Worm (Caenorhabditis elegans) whole organism, L2 larva: ENCODE data around the gene str-114.

Experiments used
- C34F6.9 ChIP-seq: fragments of 150-350 bp; optimal IDR thresholded peaks from 2 replicates; lab custom pipeline; 2014; ENCODE audit warnings: missing biosample characterization, missing genetic modification characterization
- F13H6.1 ChIP-seq: sonication (generic microtip); optimal IDR thresholded peaks from 2 replicates; lab custom pipeline; 2016; ENCODE audit warnings: missing genetic modification characterization, missing compliant biosample characterization
- R02D3.7 ChIP-seq: fragments of 150-350 bp; optimal IDR thresholded peaks from 2 replicates; lab custom pipeline; 2014; ENCODE audit warnings: missing biosample characterization, missing genetic modification characterization
- Y55F3AM.14 ChIP-seq: fragments of 200-800 bp; sonication (Bioruptor generic); optimal IDR thresholded peaks from 2 replicates; lab custom pipeline; 2018; ENCODE audit warnings: mild to moderate bottlenecking, missing genetic modification characterization, missing compliant biosample characterization
- ZK546.5 ChIP-seq: sonication (generic microtip); optimal IDR thresholded peaks from 2 replicates; lab custom pipeline; 2017; ENCODE audit warnings: missing biosample characterization, missing genetic modification characterization
- alr-1 ChIP-seq: fragments of 150-350 bp; optimal IDR thresholded peaks from 2 replicates; lab custom pipeline; 2014; ENCODE audit warnings: missing biosample characterization, missing genetic modification characterization
- ama-1 ChIP-seq: fragments of 150-350 bp; optimal IDR thresholded peaks from 2 replicates; lab custom pipeline; 2018; ENCODE audit warnings: inconsistent platforms
- crh-2 ChIP-seq: sonication (generic microtip); optimal IDR thresholded peaks from 2 replicates; lab custom pipeline; 2017; ENCODE audit warnings: missing biosample characterization, missing genetic modification characterization
- dmd-4 ChIP-seq: sonication (generic microtip); optimal IDR thresholded peaks from 2 replicates; lab custom pipeline; 2017; ENCODE audit warnings: missing biosample characterization, missing genetic modification characterization
- egl-27 ChIP-seq: sonication (generic microtip); optimal IDR thresholded peaks from 3 replicates; lab custom pipeline; 2017; ENCODE audit warnings: missing biosample characterization, missing genetic modification reagents, missing genetic modification characterization
- elt-1 ChIP-seq: fragments of 150-350 bp; optimal IDR thresholded peaks from 2 replicates; lab custom pipeline; 2014; ENCODE audit warnings: missing biosample characterization, missing genetic modification characterization
- fos-1 ChIP-seq: fragments of 150-350 bp; optimal IDR thresholded peaks from 2 replicates; lab custom pipeline; 2014; ENCODE audit warnings: missing biosample characterization, missing genetic modification characterization
- gmeb-1 ChIP-seq: fragments of 150-350 bp; optimal IDR thresholded peaks from 2 replicates; lab custom pipeline; 2014; ENCODE audit warnings: missing biosample characterization, missing genetic modification characterization
- lin-11 ChIP-seq: fragments of 150-350 bp; sonication (generic microtip); optimal IDR thresholded peaks from 2 replicates; lab custom pipeline; 2014; ENCODE audit warnings: missing biosample characterization, missing genetic modification characterization, inconsistent platforms, mixed read lengths
- lin-39 ChIP-seq: fragments of 150-350 bp; optimal IDR thresholded peaks from 2 replicates; lab custom pipeline; 2014; ENCODE audit warnings: missing biosample characterization, missing genetic modification reagents, missing genetic modification characterization
- lsy-2 ChIP-seq, 2 experiments: fragments of 150-350 bp in 1 of 2; sonication (generic microtip) in 1 of 2; optimal IDR thresholded peaks; 2 replicates each; lab custom pipeline; 2014 to 2017; ENCODE audit warnings: missing biosample characterization in 2 of 2, missing genetic modification characterization in 2 of 2
- mbf-1 ChIP-seq: sonication (generic microtip); optimal IDR thresholded peaks from 2 replicates; lab custom pipeline; 2017; ENCODE audit warnings: missing biosample characterization, missing genetic modification characterization
- mdl-1 ChIP-seq, 2 experiments: fragments of 150-350 bp in 1 of 2; sonication (generic microtip) in 1 of 2; optimal IDR thresholded peaks; 2 replicates each; lab custom pipeline; 2017; ENCODE audit warnings: missing biosample characterization in 2 of 2, missing genetic modification characterization in 2 of 2
- nhr-10 ChIP-seq: sonication (generic microtip); optimal IDR thresholded peaks from 2 replicates; lab custom pipeline; 2017; ENCODE audit warnings: missing biosample characterization, missing genetic modification characterization
- nhr-129 ChIP-seq: fragments of 150-350 bp; optimal IDR thresholded peaks from 2 replicates; lab custom pipeline; 2014; ENCODE audit warnings: missing biosample characterization, missing genetic modification characterization
- nhr-21 ChIP-seq: fragments of 150-350 bp; optimal IDR thresholded peaks from 2 replicates; lab custom pipeline; 2014; ENCODE audit warnings: missing biosample characterization, missing genetic modification characterization
- nhr-23 ChIP-seq: fragments of 150-350 bp; optimal IDR thresholded peaks from 2 replicates; lab custom pipeline; 2014; ENCODE audit warnings: missing biosample characterization, missing genetic modification reagents, missing genetic modification characterization
- nhr-25 ChIP-seq: fragments of 150-350 bp; sonication (generic microtip); optimal IDR thresholded peaks from 3 replicates; lab custom pipeline; 2014; ENCODE audit warnings: missing biosample characterization, missing genetic modification characterization
- nhr-6 ChIP-seq: fragments of 150-350 bp; optimal IDR thresholded peaks from 2 replicates; lab custom pipeline; 2014; ENCODE audit warnings: missing biosample characterization, missing genetic modification characterization
- nhr-77 ChIP-seq: fragments of 150-350 bp; optimal IDR thresholded peaks from 2 replicates; lab custom pipeline; 2014; ENCODE audit warnings: missing biosample characterization, missing genetic modification characterization
- peb-1 ChIP-seq: fragments of 150-350 bp; optimal IDR thresholded peaks from 2 replicates; lab custom pipeline; 2014; ENCODE audit warnings: missing biosample characterization, missing genetic modification characterization
- sma-3 ChIP-seq: sonication (generic microtip); optimal IDR thresholded peaks from 2 replicates; lab custom pipeline; 2016; ENCODE audit warnings: missing genetic modification reagents, missing genetic modification characterization, missing compliant biosample characterization
- unc-39 ChIP-seq: fragments of 150-350 bp; optimal IDR thresholded peaks from 2 replicates; lab custom pipeline; 2014; ENCODE audit warnings: missing biosample characterization, missing genetic modification characterization
- unc-55 ChIP-seq: fragments of 150-350 bp; sonication (generic microtip); optimal IDR thresholded peaks from 3 replicates; lab custom pipeline; 2014; ENCODE audit warnings: missing biosample characterization, missing genetic modification reagents, missing genetic modification characterization
- zag-1 ChIP-seq: fragments of 150-350 bp; optimal IDR thresholded peaks from 2 replicates; lab custom pipeline; 2014; ENCODE audit warnings: missing biosample characterization, missing genetic modification characterization
- ztf-1 ChIP-seq: fragments of 200-800 bp; sonication (Bioruptor generic); conservative IDR thresholded peaks from 2 replicates; pipeline ENCODE4 v1.3.6; 2022; ENCODE audit warnings: missing genetic modification characterization, missing compliant biosample characterization
- ztf-4 ChIP-seq: fragments of 150-350 bp; optimal IDR thresholded peaks from 2 replicates; lab custom pipeline; 2014; ENCODE audit warnings: missing biosample characterization, missing genetic modification characterization

Gene str-114

DNA sequence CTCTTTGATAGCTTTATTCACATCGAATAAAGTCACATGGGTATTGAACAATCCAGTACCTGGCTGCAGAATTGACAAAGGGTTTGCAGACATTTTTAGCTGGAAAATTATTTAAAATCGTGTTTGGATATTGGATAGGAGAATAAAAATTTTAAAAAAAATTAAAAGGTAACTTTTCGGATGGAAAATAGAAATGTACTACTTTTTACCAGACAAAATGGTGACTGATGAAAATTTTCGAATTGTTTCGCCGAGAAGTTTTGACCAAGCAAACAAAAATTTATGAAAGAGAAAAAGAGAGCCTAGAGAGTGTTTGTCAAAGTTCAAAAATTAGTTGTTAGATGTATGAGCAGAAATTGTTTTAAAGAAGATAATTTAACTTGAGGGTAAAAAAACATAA, 1.7 kb upstream of the str-114 start, which contains the start of gene F59B1.10:
F59B1.10 (minus strand) TSS at position 101 of the 400 bp plus-strand sequence.
- no peak for TF ChIP-seq nhr-129 (tag; lab: Kevin White, UChicago)

DNA sequence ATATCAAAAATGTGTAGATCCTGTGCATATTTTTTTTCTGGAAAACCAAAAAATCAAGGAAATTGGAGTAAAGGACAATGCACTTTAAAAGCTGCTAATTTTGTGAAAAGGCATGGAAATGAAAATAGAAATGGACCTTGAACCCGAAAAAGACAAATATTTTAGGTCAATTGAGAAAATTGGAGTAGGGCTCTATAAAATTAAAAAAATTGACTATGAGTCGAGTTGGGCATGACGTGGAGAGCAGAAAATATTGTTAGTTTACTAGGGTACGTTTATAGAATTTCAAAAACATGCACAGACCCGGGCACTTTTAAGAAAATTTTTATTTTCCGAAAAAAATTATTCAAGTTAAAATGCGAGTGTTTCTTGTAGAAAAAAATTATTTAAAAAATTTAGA, 9.9 kb downstream of the str-114 start, which contains the start of gene acr-23:
acr-23 (minus strand) TSS at position 101 of the 400 bp plus-strand sequence.
- TF ChIP-seq lin-39 (tag; lab: Kevin White, UChicago) (no peak), nhr-10 (tag; lab: Kevin White, UChicago) (no peak), mbf-1 (tag; lab: Kevin White, UChicago) (no peak), nhr-23 (tag; lab: Kevin White, UChicago) (no peak), nhr-77 (tag; lab: Kevin White, UChicago) (no peak), alr-1 (tag; lab: Kevin White, UChicago) (no peak), nhr-21 (no peak), elt-1 (tag; lab: Kevin White, UChicago) (no peak), fos-1 (tag; lab: Kevin White, UChicago) (no peak), ZK546.5 (tag; lab: Kevin White, UChicago) (no peak), nhr-6 (no peak), unc-39 (tag; lab: Kevin White, UChicago) (no peak), nhr-25 (tag; lab: Kevin White, UChicago) (no peak)

DNA sequence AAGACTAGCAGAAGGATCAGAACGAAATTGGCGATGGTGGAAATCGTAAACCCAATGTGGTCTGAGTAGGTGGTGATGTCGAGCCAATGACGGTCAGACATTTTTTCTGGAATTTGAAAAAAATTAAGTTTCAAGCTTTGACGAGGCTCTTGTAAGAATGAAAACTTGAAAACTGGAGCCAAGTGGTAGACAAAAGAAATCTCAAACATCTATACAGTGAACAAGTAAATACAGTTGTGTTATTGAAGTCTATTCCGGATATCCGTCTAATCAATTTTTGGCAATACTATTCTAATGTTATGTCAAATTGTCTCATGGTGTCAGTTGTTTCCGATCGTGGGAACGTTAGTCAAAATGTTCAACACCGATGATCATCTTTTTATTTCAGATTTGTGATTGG, 17.3 kb downstream of the str-114 start, which contains the start of gene str-113:
str-113 (minus strand) TSS at position 101 of the 400 bp plus-strand sequence.
- TF ChIP-seq C34F6.9 (tag; lab: Kevin White, UChicago): no peak
- TF ChIP-seq R02D3.7: no peak
- no peak for TF ChIP-seq ztf-4 (tag; lab: Kevin White, UChicago)
- TF ChIP-seq zag-1 (tag; lab: Kevin White, UChicago): no peak
- no peak for TF ChIP-seq egl-27
- TF ChIP-seq, all 48 proteins: peak for 0

DNA sequence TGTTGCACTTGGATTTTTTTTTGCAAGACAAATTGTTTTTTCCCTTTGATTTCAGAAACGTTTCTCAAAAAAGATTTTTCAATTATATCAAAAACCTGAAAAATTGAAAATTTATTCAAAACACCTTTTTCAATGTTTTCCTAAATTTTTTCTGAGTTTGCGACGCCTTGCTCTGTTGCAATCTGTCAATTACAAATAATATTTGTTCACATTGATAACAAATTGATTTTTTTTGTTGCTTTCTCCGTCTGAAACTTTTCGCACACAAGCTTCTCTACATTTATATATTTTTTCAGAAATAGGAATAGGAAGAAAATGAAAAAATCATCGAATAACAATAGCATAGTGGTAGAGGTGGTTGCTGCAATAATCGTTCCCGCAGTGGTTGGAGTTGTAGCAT, 18.9 kb downstream of the str-114 start, which contains the start of gene Y39H10B.2:
Y39H10B.2 (plus strand) TSS at position 301 of the 400 bp plus-strand sequence.
- TF ChIP-seq nhr-129 (tag; lab: Kevin White, UChicago) (no peak), nhr-77 (tag; lab: Kevin White, UChicago) (no peak), dmd-4 (no peak), unc-39 (tag; lab: Kevin White, UChicago) (no peak), sma-3 (GFP tag; lab: Kevin White, UChicago) (no peak), lin-39 (tag; lab: Kevin White, UChicago) (no peak), lin-11 (no peak), ztf-1 (no peak), nhr-23 (tag; lab: Kevin White, UChicago) (no peak), ama-1 (lab: Kevin White, UChicago) (no peak), peb-1 (tag; lab: Kevin White, UChicago) (no peak), crh-2 (tag; lab: Kevin White, UChicago) (no peak)

DNA sequence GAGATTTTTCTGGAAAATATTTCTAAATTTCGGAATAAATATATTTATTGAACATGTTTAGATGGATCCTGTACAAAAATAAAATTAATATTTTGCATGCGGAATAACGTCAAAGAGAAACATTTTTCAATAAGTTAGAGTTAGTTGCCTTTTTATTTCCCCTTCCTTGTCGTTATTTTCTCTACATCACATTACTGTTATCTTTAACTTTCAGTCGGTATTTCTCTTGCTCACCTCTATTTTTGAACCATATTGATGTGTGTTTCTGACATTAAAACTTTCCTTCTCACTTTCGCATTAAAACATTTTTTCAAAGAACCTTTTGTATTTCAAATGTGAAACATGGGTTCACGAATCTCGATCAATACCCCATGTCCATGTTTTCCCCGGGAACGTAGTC, 20.9 kb downstream of the str-114 start, which contains the start of gene Y39H10B.3:
Y39H10B.3 (plus strand) TSS at position 301 of the 400 bp plus-strand sequence.
- TF ChIP-seq mdl-1 (tag; optimal IDR thresholded peaks at IDR 0.05; lab: Kevin White, UChicago) (no peak), nhr-25 (tag; lab: Kevin White, UChicago) (no peak), mbf-1 (tag; lab: Kevin White, UChicago) (no peak), F13H6.1 (tag; lab: Kevin White, UChicago) (no peak), unc-39 (tag; lab: Kevin White, UChicago) (no peak), Y55F3AM.14 (GFP tag; lab: Kevin White, UChicago) (no peak), nhr-23 (tag; lab: Kevin White, UChicago) (no peak), lsy-2 (tag; optimal IDR thresholded peaks at IDR 0.05; lab: Kevin White, UChicago) (no peak), ama-1 (lab: Kevin White, UChicago) (no peak), unc-55 (no peak), gmeb-1 (tag; lab: Kevin White, UChicago) (no peak)

DNA sequence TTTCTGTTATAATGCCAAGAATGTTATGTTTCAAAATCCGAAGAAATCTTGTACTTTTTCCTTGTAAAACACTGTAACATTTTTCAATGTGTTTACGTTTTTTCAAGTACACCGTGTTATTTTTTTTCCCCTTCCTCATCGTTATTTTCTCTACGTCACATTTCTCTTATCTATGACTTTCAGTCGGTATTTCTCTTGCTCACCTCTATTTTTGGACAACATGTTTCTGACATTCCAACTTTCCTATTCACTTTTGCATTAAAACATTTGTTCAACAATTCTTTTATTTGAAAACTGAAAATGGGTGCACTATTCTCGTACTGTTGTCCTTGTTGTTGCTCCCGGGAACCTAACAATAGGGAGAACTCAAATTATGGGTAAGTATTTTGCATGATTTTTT, 23.5 kb downstream of the str-114 start, which contains the start of gene pals-33:
pals-33 (plus strand) TSS at position 301 of the 400 bp plus-strand sequence.
- TF ChIP-seq ztf-1: no peak
